Worm (Caenorhabditis elegans) whole organism, young adult: Measurements from ENCODE around the gene ZK792.7.

ENCODE experiments used
- B0019.2 ChIP-seq: fragments of 200-800 bp; sonication (Bioruptor generic); conservative IDR thresholded peaks from 2 replicates; pipeline ENCODE4 v1.3.6; 2022; ENCODE audit warnings: missing genetic modification reagents, missing genetic modification characterization, missing compliant biosample characterization
- C17E4.6 ChIP-seq: fragments of 200-800 bp; sonication (Bioruptor generic); IDR thresholded peaks from 2 replicates; pipeline ENCODE4 v1.3.6; 2022; ENCODE audit warnings: missing genetic modification reagents, missing genetic modification characterization, missing compliant biosample characterization
- D2030.7 ChIP-seq: fragments of 200-800 bp; sonication (Bioruptor generic); IDR thresholded peaks from 2 replicates; pipeline ENCODE4 v1.3.6; 2022; ENCODE audit warnings: missing genetic modification reagents, missing genetic modification characterization, missing compliant biosample characterization
- F23B12.7 ChIP-seq: sonication (generic microtip); optimal IDR thresholded peaks from 2 replicates; lab custom pipeline; 2017; ENCODE audit warnings: missing genetic modification characterization, mild to moderate bottlenecking, missing compliant biosample characterization, antibody characterized with exemption, moderate library complexity; ENCODE audit not compliant: insufficient read depth
- F33H1.4 ChIP-seq: fragments of 200-800 bp; sonication (Bioruptor generic); IDR thresholded peaks from 2 replicates; pipeline ENCODE4 v1.3.6; 2022; ENCODE audit warnings: missing genetic modification reagents, missing genetic modification characterization, missing compliant biosample characterization
- F37B4.10 ChIP-seq: fragments of 200-800 bp; sonication (Bioruptor generic); IDR thresholded peaks from 2 replicates; pipeline ENCODE4 v1.3.6; 2022; ENCODE audit warnings: missing genetic modification characterization, missing compliant biosample characterization
- F55B11.4 ChIP-seq: sonication (generic microtip); optimal IDR thresholded peaks from 2 replicates; lab custom pipeline; 2016; ENCODE audit warnings: missing compliant biosample characterization, missing genetic modification characterization, borderline replicate concordance; ENCODE audit not compliant: insufficient read depth
- F57C9.4 ChIP-seq: sonication (generic microtip); optimal IDR thresholded peaks from 2 replicates; lab custom pipeline; 2017; ENCODE audit warnings: mild to moderate bottlenecking, missing genetic modification characterization, missing compliant biosample characterization
- K11D2.4 ChIP-seq: fragments of 200-800 bp; sonication (Bioruptor generic); IDR thresholded peaks from 2 replicates; pipeline ENCODE4 v1.3.6; 2022; ENCODE audit warnings: missing genetic modification reagents, missing genetic modification characterization, missing compliant biosample characterization
- T07F8.4 ChIP-seq: sonication (generic microtip); optimal IDR thresholded peaks from 2 replicates; lab custom pipeline; 2016; ENCODE audit warnings: mild to moderate bottlenecking, missing genetic modification characterization, moderate library complexity, missing compliant biosample characterization
- T26A5.8 ChIP-seq: sonication (generic microtip); optimal IDR thresholded peaks from 2 replicates; lab custom pipeline; 2016; ENCODE audit warnings: missing genetic modification characterization, missing compliant biosample characterization
- Y53F4B.3 ChIP-seq: fragments of 200-800 bp; sonication (Bioruptor generic); IDR thresholded peaks from 2 replicates; pipeline ENCODE4 v1.3.6; 2022; ENCODE audit warnings: missing genetic modification reagents, missing genetic modification characterization, missing compliant biosample characterization
- Y67H2A.10 ChIP-seq: fragments of 200-800 bp; sonication (Bioruptor generic); conservative IDR thresholded peaks from 2 replicates; pipeline ENCODE4 v1.3.6; 2022; ENCODE audit warnings: missing genetic modification reagents, missing genetic modification characterization, missing compliant biosample characterization
- Y79H2A.3 ChIP-seq: fragments of 200-800 bp; sonication (Bioruptor generic); conservative IDR thresholded peaks from 2 replicates; pipeline ENCODE4 v1.3.6; 2022; ENCODE audit warnings: missing genetic modification reagents, missing genetic modification characterization, missing compliant biosample characterization
- ama-1 ChIP-seq, 3 experiments: fragments of 150-350 bp in 1 of 3; sonication (generic microtip) in 2 of 3; optimal IDR thresholded peaks; 2 replicates each; lab custom pipeline; 2014 to 2018; ENCODE audit warnings: missing biosample characterization in 2 of 3, missing genetic modification characterization in 2 of 3, missing genetic modification reagents in 2 of 3
- athp-1 ChIP-seq: sonication (generic microtip); optimal IDR thresholded peaks from 2 replicates; lab custom pipeline; 2017; ENCODE audit warnings: mild to moderate bottlenecking, missing genetic modification characterization, missing compliant biosample characterization
- attf-6 ChIP-seq: fragments of 200-800 bp; sonication (Bioruptor generic); IDR thresholded peaks from 2 replicates; pipeline ENCODE4 v1.3.6; 2022; ENCODE audit warnings: missing genetic modification reagents, missing genetic modification characterization, missing compliant biosample characterization
- bed-1 ChIP-seq: fragments of 200-800 bp; sonication (Bioruptor generic); IDR thresholded peaks from 2 replicates; pipeline ENCODE4 v1.3.6; 2022; ENCODE audit warnings: missing genetic modification reagents, missing genetic modification characterization, missing compliant biosample characterization
- bed-2 ChIP-seq: fragments of 200-800 bp; sonication (Bioruptor generic); IDR thresholded peaks from 2 replicates; pipeline ENCODE4 v1.3.6; 2022; ENCODE audit warnings: missing genetic modification reagents, missing genetic modification characterization, missing compliant biosample characterization
- cebp-2 ChIP-seq: fragments of 200-800 bp; sonication (Bioruptor generic); IDR thresholded peaks from 2 replicates; pipeline ENCODE4 v1.3.6; 2022; ENCODE audit warnings: missing genetic modification characterization, missing compliant biosample characterization
- ceh-58 ChIP-seq: fragments of 200-800 bp; sonication (Bioruptor generic); IDR thresholded peaks from 2 replicates; pipeline ENCODE4 v1.3.6; 2022; ENCODE audit warnings: missing genetic modification characterization, missing compliant biosample characterization
- die-1 ChIP-seq: sonication (generic microtip); optimal IDR thresholded peaks from 2 replicates; lab custom pipeline; 2016; ENCODE audit warnings: missing genotype, mild to moderate bottlenecking, missing genetic modification characterization, missing compliant biosample characterization
- dox-1 ChIP-seq: fragments of 200-800 bp; sonication (Bioruptor generic); IDR thresholded peaks from 2 replicates; pipeline ENCODE4 v1.3.6; 2022; ENCODE audit warnings: missing genetic modification reagents, missing genetic modification characterization, missing compliant biosample characterization
- efl-1 ChIP-seq: fragments of 150-350 bp; optimal IDR thresholded peaks from 2 replicates; lab custom pipeline; 2014; ENCODE audit warnings: missing biosample characterization, missing genetic modification reagents, missing genetic modification characterization
- egl-18 ChIP-seq: fragments of 200-800 bp; sonication (Bioruptor generic); IDR thresholded peaks from 2 replicates; pipeline ENCODE4 v1.3.6; 2022; ENCODE audit warnings: missing genetic modification reagents, missing genetic modification characterization, missing compliant biosample characterization
- egrh-3 ChIP-seq: fragments of 200-800 bp; sonication (Bioruptor generic); IDR thresholded peaks from 2 replicates; pipeline ENCODE4 v1.3.6; 2022; ENCODE audit warnings: missing genetic modification reagents, missing genetic modification characterization, missing compliant biosample characterization
- ekl-4 ChIP-seq: fragments of 200-800 bp; sonication (Bioruptor generic); IDR thresholded peaks from 2 replicates; pipeline ENCODE4 v1.3.6; 2022; ENCODE audit warnings: missing genetic modification reagents, missing genetic modification characterization, missing compliant biosample characterization
- hlh-12 ChIP-seq: sonication (generic microtip); optimal IDR thresholded peaks from 2 replicates; lab custom pipeline; 2016; ENCODE audit warnings: missing genetic modification characterization, missing compliant biosample characterization
- hrde-1 ChIP-seq: sonication (generic microtip); optimal IDR thresholded peaks from 2 replicates; lab custom pipeline; 2016; ENCODE audit warnings: missing genetic modification characterization, mild to moderate bottlenecking, missing compliant biosample characterization, moderate library complexity, missing genotype, missing genetic modification reagents, borderline replicate concordance
- let-526 ChIP-seq: fragments of 200-800 bp; sonication (Bioruptor generic); IDR thresholded peaks from 2 replicates; pipeline ENCODE4 v1.3.6; 2022; ENCODE audit warnings: missing genetic modification reagents, missing genetic modification characterization, missing compliant biosample characterization
- let-607 ChIP-seq, 2 experiments: fragments of 200-800 bp in 1 of 2; sonication (Bioruptor generic) in 1 of 2; sonication (generic microtip) in 1 of 2; optimal IDR thresholded peaks; 2 replicates each; lab custom pipeline; 2016 to 2018; ENCODE audit warnings: mild to moderate bottlenecking in 2 of 2, missing compliant biosample characterization in 2 of 2, missing genetic modification characterization in 2 of 2, moderate library complexity in 2 of 2, missing genotype in 1 of 2
- madf-10 ChIP-seq: sonication (generic microtip); optimal IDR thresholded peaks from 2 replicates; lab custom pipeline; 2016; ENCODE audit warnings: mild to moderate bottlenecking, missing genetic modification characterization, missing compliant biosample characterization
- madf-3 ChIP-seq: fragments of 200-800 bp; sonication (Bioruptor generic); IDR thresholded peaks from 2 replicates; pipeline ENCODE4 v1.3.6; 2022; ENCODE audit warnings: missing genetic modification reagents, missing genetic modification characterization, missing compliant biosample characterization
- madf-8 ChIP-seq: fragments of 200-800 bp; sonication (Bioruptor generic); conservative IDR thresholded peaks from 2 replicates; pipeline ENCODE4 v1.3.6; 2022; ENCODE audit warnings: missing genetic modification reagents, missing genetic modification characterization, missing compliant biosample characterization
- mes-4 ChIP-seq: sonication (generic microtip); optimal IDR thresholded peaks from 2 replicates; lab custom pipeline; 2016; ENCODE audit warnings: missing genotype, missing genetic modification characterization, missing compliant biosample characterization
- nfya-2 ChIP-seq: fragments of 200-800 bp; sonication (Bioruptor generic); IDR thresholded peaks from 2 replicates; pipeline ENCODE4 v1.3.6; 2022; ENCODE audit warnings: missing genetic modification reagents, missing genetic modification characterization, missing compliant biosample characterization
- nhr-90 ChIP-seq: sonication (generic microtip); optimal IDR thresholded peaks from 2 replicates; lab custom pipeline; 2016; ENCODE audit warnings: missing genotype, mild to moderate bottlenecking, missing genetic modification characterization, missing compliant biosample characterization
- pbrm-1 ChIP-seq: fragments of 200-800 bp; sonication (Bioruptor generic); IDR thresholded peaks from 2 replicates; pipeline ENCODE4 v1.3.6; 2022; ENCODE audit warnings: missing genetic modification reagents, missing genetic modification characterization, missing compliant biosample characterization
- snpc-1.1 ChIP-seq: sonication (generic microtip); optimal IDR thresholded peaks from 2 replicates; lab custom pipeline; 2017; ENCODE audit warnings: missing genetic modification characterization, mild to moderate bottlenecking, missing compliant biosample characterization, antibody characterized with exemption, moderate library complexity, missing genotype, missing genetic modification reagents; ENCODE audit not compliant: insufficient read depth
- snpc-1.3 ChIP-seq: sonication (generic microtip); optimal IDR thresholded peaks from 2 replicates; lab custom pipeline; 2017; ENCODE audit warnings: missing genetic modification characterization, mild to moderate bottlenecking, missing compliant biosample characterization, antibody characterized with exemption, moderate library complexity, missing genotype, missing genetic modification reagents; ENCODE audit not compliant: insufficient read depth
- somi-1 ChIP-seq: fragments of 200-800 bp; sonication (Bioruptor generic); optimal IDR thresholded peaks from 2 replicates; lab custom pipeline; 2018; ENCODE audit warnings: mild to moderate bottlenecking, missing genetic modification characterization, missing compliant biosample characterization
- tbp1 ChIP-seq: fragments of 200-800 bp; sonication (Bioruptor generic); optimal IDR thresholded peaks from 2 replicates; lab custom pipeline; 2018; ENCODE audit warnings: mild to moderate bottlenecking, missing genetic modification characterization, missing compliant biosample characterization
- tbx-9 ChIP-seq: sonication (generic microtip); optimal IDR thresholded peaks from 2 replicates; lab custom pipeline; 2016; ENCODE audit warnings: borderline replicate concordance, missing genetic modification characterization, inconsistent platforms, missing compliant biosample characterization
- tlf-1 ChIP-seq: fragments of 200-800 bp; sonication (Bioruptor generic); optimal IDR thresholded peaks from 2 replicates; lab custom pipeline; 2018; ENCODE audit warnings: mild to moderate bottlenecking, missing genetic modification characterization, missing compliant biosample characterization
- unc-130 ChIP-seq: sonication (generic microtip); optimal IDR thresholded peaks from 2 replicates; lab custom pipeline; 2016; ENCODE audit warnings: missing genetic modification reagents, missing genetic modification characterization, missing compliant biosample characterization
- xnd-1 ChIP-seq: sonication (generic microtip); optimal IDR thresholded peaks from 2 replicates; lab custom pipeline; 2016; ENCODE audit warnings: missing genotype, missing genetic modification reagents, missing genetic modification characterization, missing compliant biosample characterization
- ztf-25 ChIP-seq: fragments of 200-800 bp; sonication (Bioruptor generic); IDR thresholded peaks from 2 replicates; pipeline ENCODE4 v1.3.6; 2022; ENCODE audit warnings: missing genetic modification reagents, missing genetic modification characterization, missing compliant biosample characterization

Gene ZK792.7

ce11 chrIV:11692071-11692673 lies 2.1 kb upstream of the ZK792.7 start (continued):
- no peak for TF ChIP-seq snpc-1.1 (tag; lab: Kevin White, UChicago)
- no peak for TF ChIP-seq tlf-1 (GFP tag; lab: Kevin White, UChicago)
- no peak for TF ChIP-seq F37B4.10 (GFP tag; lab: Robert Waterston, UW)
- no peak for TF ChIP-seq tbx-9 (tag; lab: Kevin White, UChicago)
- TF ChIP-seq T07F8.4 = no peak
- TF ChIP-seq let-526 (GFP tag; lab: Robert Waterston, UW) = no peak
- no peak for TF ChIP-seq F55B11.4 (tag; lab: Kevin White, UChicago)
- no peak for TF ChIP-seq attf-6 (GFP tag; lab: Robert Waterston, UW)
- TF ChIP-seq somi-1 (GFP tag; lab: Kevin White, UChicago) = no peak
- no peak for TF ChIP-seq ekl-4 (GFP tag; lab: Robert Waterston, UW)
- no peak for TF ChIP-seq bed-1
- no peak for TF ChIP-seq egl-18 (GFP tag; lab: Robert Waterston, UW)
- no peak for TF ChIP-seq Y79H2A.3 (GFP tag; lab: Robert Waterston, UW)
- TF ChIP-seq madf-10 (tag; lab: Kevin White, UChicago) = peak; percentile 94
- TF ChIP-seq unc-130 = no peak
- TF ChIP-seq snpc-1.3 (tag; lab: Kevin White, UChicago) = no peak
- TF ChIP-seq cebp-2 = no peak
- no peak for TF ChIP-seq efl-1 (GFP tag; lab: Kevin White, UChicago)
- TF ChIP-seq madf-8 (GFP tag; lab: Robert Waterston, UW) = no peak
- TF ChIP-seq T26A5.8 (tag; lab: Kevin White, UChicago) = no peak
- no peak for TF ChIP-seq ztf-25 (GFP tag; lab: Robert Waterston, UW)
- TF ChIP-seq C17E4.6 (GFP tag; lab: Robert Waterston, UW) = no peak
- TF ChIP-seq xnd-1 = no peak
- TF ChIP-seq athp-1 (tag; lab: Kevin White, UChicago) = no peak
- no peak for TF ChIP-seq nfya-2
- peak; percentile 83 for TF ChIP-seq dox-1 (GFP tag; lab: Robert Waterston, UW)
- no peak for TF ChIP-seq F23B12.7 (tag; lab: Kevin White, UChicago)
- TF ChIP-seq F57C9.4 (tag; lab: Kevin White, UChicago) = no peak
- peak; percentile 47 for TF ChIP-seq egrh-3 (GFP tag; lab: Robert Waterston, UW)
- TF ChIP-seq D2030.7 (GFP tag; lab: Robert Waterston, UW) = no peak
- no peak for TF ChIP-seq K11D2.4 (GFP tag; lab: Robert Waterston, UW)
- no peak for TF ChIP-seq B0019.2 (GFP tag; lab: Robert Waterston, UW)
- TF ChIP-seq hlh-12 (tag; lab: Kevin White, UChicago) = no peak
- TF ChIP-seq madf-3 (GFP tag; lab: Robert Waterston, UW) = peak; percentile 83
- no peak for TF ChIP-seq bed-2 (GFP tag; lab: Robert Waterston, UW)
- no peak for TF ChIP-seq die-1 (tag; lab: Kevin White, UChicago)
- no peak for TF ChIP-seq Y53F4B.3 (GFP tag; lab: Robert Waterston, UW)
- TF ChIP-seq pbrm-1 (GFP tag; lab: Robert Waterston, UW) = peak; percentile 42; the same call in 1 of the 2 replicates
- TF ChIP-seq Y67H2A.10 (GFP tag; lab: Robert Waterston, UW) = 0 out of 2 replicates have a peak, but pooled peaks have one; percentile 27
- TF ChIP-seq F33H1.4 (GFP tag; lab: Robert Waterston, UW) = no peak
- TF ChIP-seq tbp1 (GFP tag; lab: Kevin White, UChicago) = peak; percentile 50
- no peak for TF ChIP-seq hrde-1
- peak; percentile 69 for TF ChIP-seq nhr-90
- no peak for TF ChIP-seq ceh-58
- no peak for TF ChIP-seq ama-1 (optimal IDR thresholded peaks at IDR 0.05; lab: Kevin White, UChicago)
- no peak for TF ChIP-seq ama-1 (GFP tag; optimal IDR thresholded peaks at IDR 0.05; lab: Kevin White, UChicago)
- no peak for TF ChIP-seq mes-4 (tag; lab: Kevin White, UChicago)
- TF ChIP-seq let-607 (tag; optimal IDR thresholded peaks at IDR 0.05; lab: Kevin White, UChicago) = peak in 1 of 2 experiments; percentile 53
